Worm (Caenorhabditis elegans) whole organism, late embryonic: ENCODE data around the gene mrpl-11.

ENCODE experiments used
- C08G9.2 ChIP-seq: sonication (generic microtip); optimal IDR thresholded peaks from 2 replicates; lab custom pipeline; 2016; ENCODE audit warnings: mild to moderate bottlenecking, missing genetic modification characterization, moderate library complexity, missing compliant biosample characterization
- C38D4.7 ChIP-seq: fragments of 200-800 bp; sonication (Bioruptor generic); optimal IDR thresholded peaks from 2 replicates; lab custom pipeline; 2018; ENCODE audit warnings: mild to moderate bottlenecking, missing genetic modification characterization, moderate library complexity, missing compliant biosample characterization
- K02D7.2 ChIP-seq: sonication (generic microtip); optimal IDR thresholded peaks from 2 replicates; lab custom pipeline; 2017; ENCODE audit warnings: mild to moderate bottlenecking, missing genetic modification characterization, missing compliant biosample characterization
- T23F11.4 ChIP-seq: fragments of 200-800 bp; sonication (Bioruptor generic); optimal IDR thresholded peaks from 2 replicates; lab custom pipeline; 2018; ENCODE audit warnings: mild to moderate bottlenecking, missing genetic modification characterization, missing compliant biosample characterization
- ama-1 ChIP-seq: fragments of 150-350 bp; optimal IDR thresholded peaks from 2 replicates; lab custom pipeline; 2014
- ceh-14 ChIP-seq: sonication (generic microtip); optimal IDR thresholded peaks from 2 replicates; lab custom pipeline; 2016; ENCODE audit warnings: missing genotype, missing genetic modification characterization, missing compliant biosample characterization
- ceh-18 ChIP-seq: sonication (generic microtip); optimal IDR thresholded peaks from 2 replicates; lab custom pipeline; 2016; ENCODE audit warnings: missing genetic modification characterization, missing compliant biosample characterization
- ceh-22 ChIP-seq: sonication (generic microtip); optimal IDR thresholded peaks from 2 replicates; lab custom pipeline; 2017; ENCODE audit warnings: missing biosample characterization, missing genetic modification characterization
- ceh-48 ChIP-seq: sonication (generic microtip); optimal IDR thresholded peaks from 2 replicates; lab custom pipeline; 2016; ENCODE audit warnings: missing genetic modification characterization, inconsistent platforms, missing compliant biosample characterization
- ceh-6 ChIP-seq: fragments of 200-800 bp; sonication (Bioruptor generic); optimal IDR thresholded peaks from 2 replicates; lab custom pipeline; 2018; ENCODE audit warnings: mild to moderate bottlenecking, missing genetic modification characterization, missing compliant biosample characterization
- ceh-9 ChIP-seq: sonication (generic microtip); optimal IDR thresholded peaks from 2 replicates; lab custom pipeline; 2016; ENCODE audit warnings: mild to moderate bottlenecking, missing genetic modification characterization, inconsistent platforms, missing compliant biosample characterization
- dve-1 ChIP-seq: sonication (generic microtip); optimal IDR thresholded peaks from 2 replicates; lab custom pipeline; 2017; ENCODE audit warnings: antibody characterized with exemption, mild to moderate bottlenecking, missing genetic modification characterization, missing compliant biosample characterization
- elt-2 ChIP-seq: sonication (generic microtip); optimal IDR thresholded peaks from 2 replicates; lab custom pipeline; 2016; ENCODE audit warnings: missing genetic modification reagents, missing genetic modification characterization, missing compliant biosample characterization
- ets-4 ChIP-seq: sonication (generic microtip); optimal IDR thresholded peaks from 2 replicates; lab custom pipeline; 2016; ENCODE audit warnings: missing genetic modification characterization, missing compliant biosample characterization
- eyg-1 ChIP-seq: sonication (generic microtip); optimal IDR thresholded peaks from 2 replicates; lab custom pipeline; 2016; ENCODE audit warnings: missing genotype, missing genetic modification characterization, missing compliant biosample characterization
- fkh-6 ChIP-seq: sonication (generic microtip); optimal IDR thresholded peaks from 2 replicates; lab custom pipeline; 2016; ENCODE audit warnings: missing genetic modification characterization, missing compliant biosample characterization
- gmeb-2 ChIP-seq: sonication (generic microtip); optimal IDR thresholded peaks from 2 replicates; lab custom pipeline; 2016; ENCODE audit warnings: missing genetic modification characterization, inconsistent platforms, missing compliant biosample characterization
- hlh-15 ChIP-seq: sonication (generic microtip); optimal IDR thresholded peaks from 2 replicates; lab custom pipeline; 2016; ENCODE audit warnings: missing genetic modification characterization, missing compliant biosample characterization
- lim-6 ChIP-seq: sonication (generic microtip); optimal IDR thresholded peaks from 2 replicates; lab custom pipeline; 2016; ENCODE audit warnings: missing genetic modification characterization, missing compliant biosample characterization
- mec-3 ChIP-seq: sonication (generic microtip); optimal IDR thresholded peaks from 2 replicates; lab custom pipeline; 2016; ENCODE audit warnings: borderline replicate concordance, missing genetic modification characterization, missing compliant biosample characterization
- nhr-232 ChIP-seq: sonication (generic microtip); optimal IDR thresholded peaks from 2 replicates; lab custom pipeline; 2016; ENCODE audit warnings: missing genetic modification characterization, missing compliant biosample characterization
- npax-4 ChIP-seq: sonication (generic microtip); optimal IDR thresholded peaks from 2 replicates; lab custom pipeline; 2016; ENCODE audit warnings: missing genetic modification characterization, missing compliant biosample characterization
- pat-9 ChIP-seq: fragments of 200-800 bp; sonication (Bioruptor generic); optimal IDR thresholded peaks from 2 replicates; lab custom pipeline; 2018; ENCODE audit warnings: mild to moderate bottlenecking, missing genetic modification characterization, moderate library complexity, missing compliant biosample characterization
- pha-2 ChIP-seq: sonication (generic microtip); optimal IDR thresholded peaks from 2 replicates; lab custom pipeline; 2017; ENCODE audit warnings: mild to moderate bottlenecking, missing genetic modification characterization, missing compliant biosample characterization
- pqm-1 ChIP-seq: sonication (generic microtip); optimal IDR thresholded peaks from 2 replicates; lab custom pipeline; 2016; ENCODE audit warnings: missing genetic modification characterization, missing compliant biosample characterization
- pros-1 ChIP-seq: fragments of 150-350 bp; optimal IDR thresholded peaks from 2 replicates; lab custom pipeline; 2014; ENCODE audit warnings: missing biosample characterization, missing genetic modification reagents, missing genetic modification characterization
- ref-2 ChIP-seq: sonication (generic microtip); optimal IDR thresholded peaks from 2 replicates; lab custom pipeline; 2016; ENCODE audit warnings: missing genetic modification characterization, missing compliant biosample characterization
- sox-2 ChIP-seq: fragments of 200-800 bp; sonication (Bioruptor generic); IDR thresholded peaks from 2 replicates; pipeline ENCODE4 v1.3.6; 2022; ENCODE audit warnings: missing genetic modification reagents, missing genetic modification characterization, missing compliant biosample characterization
- sox-4 ChIP-seq: sonication (generic microtip); optimal IDR thresholded peaks from 2 replicates; lab custom pipeline; 2017; ENCODE audit warnings: mild to moderate bottlenecking, missing genetic modification characterization, inconsistent platforms, missing compliant biosample characterization
- syd-9 ChIP-seq: sonication (generic microtip); optimal IDR thresholded peaks from 2 replicates; lab custom pipeline; 2016; ENCODE audit warnings: mild to moderate bottlenecking, missing genetic modification characterization, moderate library complexity, missing compliant biosample characterization
- unc-3 ChIP-seq, 2 experiments: fragments of 200-800 bp in 1 of 2; sonication (Bioruptor generic) in 1 of 2; sonication (generic microtip) in 1 of 2; conservative IDR thresholded peaks in 1 of 2; optimal IDR thresholded peaks in 1 of 2; 2 replicates each; pipeline versions ENCODE4 v1.3.6 to Lab custom; 2016 to 2022; ENCODE audit warnings: missing compliant biosample characterization in 2 of 2, missing genetic modification characterization in 2 of 2, missing genetic modification reagents in 1 of 2
- unc-42 ChIP-seq: sonication (generic microtip); optimal IDR thresholded peaks from 2 replicates; lab custom pipeline; 2016; ENCODE audit warnings: missing genotype, missing genetic modification characterization, missing compliant biosample characterization
- unc-55 ChIP-seq: sonication (generic microtip); optimal IDR thresholded peaks from 2 replicates; lab custom pipeline; 2017; ENCODE audit warnings: missing biosample characterization, missing genetic modification reagents, missing genetic modification characterization
- unc-86 ChIP-seq: sonication (generic microtip); optimal IDR thresholded peaks from 2 replicates; lab custom pipeline; 2016; ENCODE audit warnings: missing genetic modification characterization, missing compliant biosample characterization
- zip-5 ChIP-seq: sonication (generic microtip); optimal IDR thresholded peaks from 2 replicates; lab custom pipeline; 2016; ENCODE audit warnings: missing genetic modification characterization, missing compliant biosample characterization
- ztf-16 ChIP-seq: sonication (generic microtip); optimal IDR thresholded peaks from 2 replicates; lab custom pipeline; 2017; ENCODE audit warnings: missing genetic modification characterization, missing compliant biosample characterization

Gene mrpl-11

ce11 chrIII:8710310-8710709 is 7.1 kb upstream of the mrpl-11 start, which contains the start of gene B0303.11:
Gene B0303.11 (minus strand): TSS chrIII:8710410.
- no peak for TF ChIP-seq dve-1 (tag; lab: Kevin White, UChicago)
- no peak for TF ChIP-seq ets-4 (tag; lab: Kevin White, UChicago)
- TF ChIP-seq gmeb-2 (tag; lab: Kevin White, UChicago), result no peak
- no peak for TF ChIP-seq sox-4 (tag; lab: Kevin White, UChicago)
- TF ChIP-seq unc-86 (tag; lab: Kevin White, UChicago), result no peak
- no peak for TF ChIP-seq ama-1 (lab: Kevin White, UChicago)
- no peak for TF ChIP-seq ref-2 (tag; lab: Kevin White, UChicago)
- no peak for TF ChIP-seq pros-1 (tag; lab: Kevin White, UChicago)
- no peak for TF ChIP-seq syd-9 (tag; lab: Kevin White, UChicago)
- no peak for TF ChIP-seq pat-9 (tag; lab: Kevin White, UChicago)
- TF ChIP-seq sox-2 (GFP tag; lab: Robert Waterston, UW), result no peak
- TF ChIP-seq lim-6 (tag; lab: Kevin White, UChicago), result no peak

ce11 chrIII:8712968-8713367 is 4.5 kb upstream of the mrpl-11 start:
- TF ChIP-seq mec-3 (tag; lab: Kevin White, UChicago) (no peak), gmeb-2 (tag; lab: Kevin White, UChicago) (no peak), pat-9 (tag; lab: Kevin White, UChicago) (no peak), npax-4 (tag; lab: Kevin White, UChicago) (no peak), C38D4.7 (no peak), hlh-15 (tag; lab: Kevin White, UChicago) (no peak), ama-1 (lab: Kevin White, UChicago) (no peak), unc-3 (GFP tag; conservative IDR thresholded peaks at IDR 0.05; lab: Robert Waterston, UW) (no peak), unc-3 (tag; optimal IDR thresholded peaks at IDR 0.05; lab: Kevin White, UChicago) (no peak), ceh-22 (no peak), eyg-1 (tag; lab: Kevin White, UChicago) (no peak), T23F11.4 (GFP tag; lab: Kevin White, UChicago) (no peak), unc-42 (tag; lab: Kevin White, UChicago) (no peak), ceh-18 (tag; lab: Kevin White, UChicago) (no peak), K02D7.2 (tag; lab: Kevin White, UChicago) (no peak), unc-55 (GFP tag; lab: Kevin White, UChicago) (no peak), elt-2 (tag; lab: Kevin White, UChicago) (no peak), nhr-232 (no peak), ref-2 (tag; lab: Kevin White, UChicago) (no peak)
- TF ChIP-seq, all 69 proteins: peak for 0

ce11 chrIII:8716084-8716483 is 1.4 kb upstream of the mrpl-11 start, which contains the start of gene B0303.14:
Gene B0303.14 (minus strand): TSS chrIII:8716184.
- TF ChIP-seq pha-2 (tag; lab: Kevin White, UChicago), result no peak

ce11 chrIII:8718592-8718991 is 1.1 kb downstream of the mrpl-11 start:
- TF ChIP-seq ceh-9 (tag; lab: Kevin White, UChicago), result no peak
- no peak for TF ChIP-seq ceh-22
- no peak for TF ChIP-seq fkh-6
- no peak for TF ChIP-seq pqm-1 (tag; lab: Kevin White, UChicago)
- no peak for TF ChIP-seq ceh-48 (tag; lab: Kevin White, UChicago)
- no peak for TF ChIP-seq ceh-6
- TF ChIP-seq npax-4 (tag; lab: Kevin White, UChicago), result no peak
- TF ChIP-seq K02D7.2 (tag; lab: Kevin White, UChicago), result no peak
- no peak for TF ChIP-seq ref-2 (tag; lab: Kevin White, UChicago)

ce11 chrIII:8719105-8719504 is 1.7 kb downstream of the mrpl-11 start:
- TF ChIP-seq pros-1 (tag; lab: Kevin White, UChicago), result no peak
- TF ChIP-seq T23F11.4 (GFP tag; lab: Kevin White, UChicago), result no peak
- TF ChIP-seq zip-5 (tag; lab: Kevin White, UChicago), result no peak
- TF ChIP-seq C08G9.2 (tag; lab: Kevin White, UChicago), result no peak
- TF ChIP-seq ceh-14, result no peak
- no peak for TF ChIP-seq ceh-9 (tag; lab: Kevin White, UChicago)
- TF ChIP-seq elt-2 (tag; lab: Kevin White, UChicago), result no peak
- no peak for TF ChIP-seq ets-4 (tag; lab: Kevin White, UChicago)
- no peak for TF ChIP-seq ztf-16
